Fruit fly (Drosophila melanogaster): ENCODE results near the gene yin.

dm6 chrX:3901926-3902325 lies 30.2 kb upstream of the yin start:
- TF ChIP-seq Dfd (GFP tag; optimal IDR thresholded peaks at IDR 0.05) (no peak), HLH106 (tag; optimal IDR thresholded peaks at IDR 0.05) (no peak), usp (GFP tag; optimal IDR thresholded peaks at IDR 0.05) (no peak), h (GFP tag; optimal IDR thresholded peaks at IDR 0.05) (no peak), psq (GFP tag; optimal IDR thresholded peaks at IDR 0.05) (no peak), Dif (GFP tag; optimal IDR thresholded peaks at IDR 0.05; ENCODE audit: partially characterized antibody) (no peak), Sp1 (GFP tag; optimal IDR thresholded peaks at IDR 0.05) (no peak), Vsx2 (GFP tag; optimal IDR thresholded peaks at IDR 0.05; ENCODE audit: partially characterized antibody) (no peak), Myc (optimal IDR thresholded peaks at IDR 0.05) (no peak), sv (GFP tag; optimal IDR thresholded peaks at IDR 0.05) (no peak), Jra (GFP tag; optimal IDR thresholded peaks at IDR 0.05) (no peak)

Data from whole organism, wandering third instar larva.